Worm (Caenorhabditis elegans) whole organism, L4 larva: ENCODE data around the gene C13F10.1.

Experiments used
- F26F4.8 ChIP-seq: fragments of 200-800 bp; sonication (Bioruptor generic); conservative IDR thresholded peaks from 2 replicates; pipeline ENCODE4 v1.3.6; 2022; ENCODE audit warnings: missing genetic modification characterization, missing compliant biosample characterization
- F37D6.2 ChIP-seq: sonication (generic microtip); optimal IDR thresholded peaks from 2 replicates; lab custom pipeline; 2016; ENCODE audit warnings: mild to moderate bottlenecking, missing genetic modification characterization, missing compliant biosample characterization
- F44E2.7 ChIP-seq: fragments of 200-800 bp; sonication (Bioruptor generic); IDR thresholded peaks from 2 replicates; pipeline ENCODE4 v2.1.2; 2022; ENCODE audit warnings: missing genetic modification characterization, missing compliant biosample characterization
- F49E8.2 ChIP-seq: sonication (generic microtip); optimal IDR thresholded peaks from 2 replicates; lab custom pipeline; 2016; ENCODE audit warnings: missing compliant biosample characterization, mild to moderate bottlenecking, missing genetic modification characterization, borderline replicate concordance
- T26A8.4 ChIP-seq: fragments of 200-800 bp; sonication (Bioruptor generic); IDR thresholded peaks from 2 replicates; pipeline ENCODE4 v1.3.6; 2022; ENCODE audit warnings: missing genetic modification characterization, missing compliant biosample characterization
- Y105C5A.15 ChIP-seq: fragments of 200-800 bp; sonication (Bioruptor generic); IDR thresholded peaks from 2 replicates; pipeline ENCODE4 v1.3.6; 2022; ENCODE audit warnings: missing genetic modification characterization, missing compliant biosample characterization
- aly-2 ChIP-seq: sonication (generic microtip); optimal IDR thresholded peaks from 2 replicates; lab custom pipeline; 2018; ENCODE audit warnings: missing biosample characterization, missing genetic modification characterization
- arid-1 ChIP-seq: fragments of 200-800 bp; sonication (Bioruptor generic); conservative IDR thresholded peaks from 2 replicates; pipeline ENCODE4 v1.3.6; 2022; ENCODE audit warnings: missing genetic modification reagents, missing genetic modification characterization, missing compliant biosample characterization
- attf-4 ChIP-seq: sonication (generic microtip); optimal IDR thresholded peaks from 3 replicates; lab custom pipeline; 2017; ENCODE audit warnings: missing biosample characterization, missing genetic modification characterization
- ceh-28 ChIP-seq: fragments of 150-350 bp; optimal IDR thresholded peaks from 2 replicates; lab custom pipeline; 2014; ENCODE audit warnings: missing biosample characterization, missing genetic modification reagents, missing genetic modification characterization
- ctbp-1 ChIP-seq: fragments of 200-800 bp; sonication (Bioruptor generic); IDR thresholded peaks from 2 replicates; pipeline ENCODE4 v1.3.6; 2022; ENCODE audit warnings: missing genetic modification reagents, missing genetic modification characterization, missing compliant biosample characterization
- daf-16 ChIP-seq, 3 experiments: sonication (generic microtip); optimal IDR thresholded peaks; 2 replicates each; lab custom pipeline; 2016 to 2017; ENCODE audit warnings: missing genetic modification characterization in 3 of 3, missing genetic modification reagents in 3 of 3, mild to moderate bottlenecking in 2 of 3, missing compliant biosample characterization in 2 of 3, missing biosample characterization in 1 of 3, moderate library complexity in 1 of 3
- dve-1 ChIP-seq: sonication (generic microtip); optimal IDR thresholded peaks from 2 replicates; lab custom pipeline; 2017; ENCODE audit warnings: antibody characterized with exemption, mild to moderate bottlenecking, missing genetic modification characterization, missing compliant biosample characterization; ENCODE audit not compliant: insufficient read depth
- fos-1 ChIP-seq: fragments of 150-350 bp; optimal IDR thresholded peaks from 2 replicates; lab custom pipeline; 2014; ENCODE audit warnings: missing biosample characterization, missing genetic modification characterization
- gei-8 ChIP-seq: fragments of 200-800 bp; sonication (Bioruptor generic); optimal IDR thresholded peaks from 2 replicates; lab custom pipeline; 2018; ENCODE audit warnings: mild to moderate bottlenecking, missing genetic modification characterization, missing compliant biosample characterization
- hif-1 ChIP-seq, 2 experiments: sonication (generic microtip); optimal IDR thresholded peaks; 2 replicates each; lab custom pipeline; 2016 to 2017; ENCODE audit warnings: missing compliant biosample characterization in 2 of 2, missing genetic modification characterization in 2 of 2, missing genetic modification reagents in 2 of 2, missing genotype in 2 of 2, mild to moderate bottlenecking in 1 of 2
- hlh-30 ChIP-seq: sonication (generic microtip); optimal IDR thresholded peaks from 2 replicates; lab custom pipeline; 2017; ENCODE audit warnings: antibody characterized with exemption, mild to moderate bottlenecking, missing genetic modification characterization, missing compliant biosample characterization; ENCODE audit not compliant: insufficient read depth
- hmg-1.1 ChIP-seq: fragments of 200-800 bp; sonication (Bioruptor generic); IDR thresholded peaks from 2 replicates; pipeline ENCODE4 v1.3.6; 2022; ENCODE audit warnings: missing genetic modification reagents, missing genetic modification characterization, missing compliant biosample characterization
- madf-5 ChIP-seq, 2 experiments: fragments of 200-800 bp; sonication (Bioruptor generic); IDR thresholded peaks; 2 replicates each; pipeline ENCODE4 v1.3.6; 2022; ENCODE audit warnings: missing compliant biosample characterization in 2 of 2, missing genetic modification characterization in 2 of 2
- madf-9 ChIP-seq: fragments of 200-800 bp; sonication (Bioruptor generic); conservative IDR thresholded peaks from 2 replicates; pipeline ENCODE4 v1.3.6; 2022; ENCODE audit warnings: missing genetic modification reagents, missing genetic modification characterization, missing compliant biosample characterization
- nhr-111 ChIP-seq: fragments of 200-800 bp; sonication (Bioruptor generic); optimal IDR thresholded peaks from 2 replicates; lab custom pipeline; 2018; ENCODE audit warnings: mild to moderate bottlenecking, missing genetic modification characterization, missing compliant biosample characterization
- nhr-41 ChIP-seq: fragments of 200-800 bp; sonication (Bioruptor generic); IDR thresholded peaks from 2 replicates; pipeline ENCODE4 v1.3.6; 2022; ENCODE audit warnings: missing genetic modification reagents, missing genetic modification characterization, missing compliant biosample characterization
- nhr-76 ChIP-seq: fragments of 150-350 bp; optimal IDR thresholded peaks from 2 replicates; lab custom pipeline; 2014; ENCODE audit warnings: missing biosample characterization, missing genetic modification characterization
- nhr-77 ChIP-seq: fragments of 150-350 bp; optimal IDR thresholded peaks from 2 replicates; lab custom pipeline; 2014; ENCODE audit warnings: missing biosample characterization, missing genetic modification characterization
- snpc-1.2 ChIP-seq: fragments of 200-800 bp; sonication (Bioruptor generic); IDR thresholded peaks from 2 replicates; pipeline ENCODE4 v1.3.6; 2022; ENCODE audit warnings: missing genetic modification reagents, missing genetic modification characterization, missing compliant biosample characterization
- snpc-4 ChIP-seq: fragments of 150-350 bp; optimal IDR thresholded peaks from 2 replicates; lab custom pipeline; 2014; ENCODE audit warnings: missing biosample characterization, missing genetic modification characterization
- tra-1 ChIP-seq: fragments of 200-800 bp; sonication (Bioruptor generic); IDR thresholded peaks from 2 replicates; pipeline ENCODE4 v1.3.6; 2022; ENCODE audit warnings: missing genetic modification reagents, missing genetic modification characterization, missing compliant biosample characterization
- unc-62 ChIP-seq, 3 experiments: fragments of 150-350 bp in 1 of 3; sonication (generic microtip); optimal IDR thresholded peaks in 2 of 3; peaks in 1 of 3; 1 replicate in 1 of 3; 2 replicates in 2 of 3; lab custom pipeline; 2014 to 2017; ENCODE audit warnings: missing biosample characterization in 3 of 3, missing genetic modification characterization in 3 of 3, missing genetic modification reagents in 3 of 3, missing genotype in 1 of 3
- zip-2 ChIP-seq: fragments of 150-350 bp; optimal IDR thresholded peaks from 2 replicates; lab custom pipeline; 2014; ENCODE audit warnings: missing biosample characterization, missing genetic modification characterization

Gene C13F10.1

ce11 chrV:7198403-7198802, 25.5 kb upstream of the C13F10.1 start (continued):
- TF ChIP-seq ctbp-1 (GFP tag; lab: Robert Waterston, UW) (no peak), snpc-4 (tag; lab: Kevin White, UChicago) (no peak), madf-9 (no peak), nhr-77 (tag; lab: Kevin White, UChicago) (peak; percentile 39), F26F4.8 (GFP tag; lab: Robert Waterston, UW) (no peak), aly-2 (tag; lab: Kevin White, UChicago) (no peak), zip-2 (tag; lab: Kevin White, UChicago) (no peak), hmg-1.1 (GFP tag; lab: Robert Waterston, UW) (0 out of 2 replicates have a peak, but pooled peaks have one; percentile 15), hif-1 (tag; optimal IDR thresholded peaks at IDR 0.05; lab: Kevin White, UChicago) (no peak), gei-8 (peak; percentile 23), tra-1 (GFP tag; lab: Robert Waterston, UW) (no peak), F37D6.2 (tag; lab: Kevin White, UChicago) (no peak), F44E2.7 (GFP tag; lab: Robert Waterston, UW) (no peak), nhr-76 (tag; lab: Kevin White, UChicago) (no peak), madf-5 (GFP tag; IDR thresholded peaks at IDR 0.05; lab: Robert Waterston, UW) (no peak), nhr-41 (GFP tag; lab: Robert Waterston, UW) (0 out of 2 replicates have a peak, but pooled peaks have one; percentile 45), arid-1 (GFP tag; lab: Robert Waterston, UW) (peak; percentile 59; the same call in 1 of the 2 replicates), hlh-30 (tag; lab: Kevin White, UChicago) (peak; percentile 27), T26A8.4 (GFP tag; lab: Robert Waterston, UW) (0 out of 2 replicates have a peak, but pooled peaks have one; percentile 37), dve-1 (peak; percentile 84), attf-4 (tag; lab: Kevin White, UChicago) (no peak), daf-16 (GFP tag; optimal IDR thresholded peaks at IDR 0.05; lab: Kevin White, UChicago) (peak in 1 of 2 experiments; percentile 38), daf-16 (tag; optimal IDR thresholded peaks at IDR 0.05; lab: Kevin White, UChicago) (peak; percentile 46)
- TF ChIP-seq, all 104 proteins: peak for 33

ce11 chrV:7199077-7199476, 24.8 kb upstream of the C13F10.1 start:
- peak; percentile 36 for TF ChIP-seq F49E8.2 (tag; lab: Kevin White, UChicago)
- no peak for TF ChIP-seq fos-1 (tag; lab: Kevin White, UChicago)
- TF ChIP-seq snpc-1.2 (GFP tag; lab: Robert Waterston, UW): peak; percentile 53; the same call in 1 of the 2 replicates
- TF ChIP-seq, all 104 proteins: peak for 2

- TF ChIP-seq Y105C5A.15 (GFP tag; lab: Robert Waterston, UW) (no peak), daf-16 (GFP tag; optimal IDR thresholded peaks at IDR 0.05; lab: Kevin White, UChicago) (no peak), daf-16 (tag; optimal IDR thresholded peaks at IDR 0.05; lab: Kevin White, UChicago) (peak; percentile 9)
Measured at ce11 chrV:7199932-7200331, 23.9 kb upstream of the C13F10.1 start, which contains the start of gene F09G2.1. TSS of gene F09G2.1 (plus strand) at chrV:7200232.

ce11 chrV:7201353-7201752, 22.5 kb upstream of the C13F10.1 start:
- TF ChIP-seq unc-62 (GFP tag; optimal IDR thresholded peaks at IDR 0.05 in 1 of 2; lab: Kevin White, UChicago) (peak in 1 of 2 experiments; percentile 94), unc-62 (tag; optimal IDR thresholded peaks at IDR 0.05; lab: Kevin White, UChicago) (no peak), ceh-28 (tag; lab: Kevin White, UChicago) (no peak), nhr-111 (GFP tag; lab: Kevin White, UChicago) (no peak)
- TF ChIP-seq, all 104 proteins: peak for 1

- peak in 1 of 2 experiments; percentile 63 for TF ChIP-seq unc-62 (GFP tag; optimal IDR thresholded peaks at IDR 0.05 in 1 of 2; lab: Kevin White, UChicago)
- no peak for TF ChIP-seq unc-62 (tag; optimal IDR thresholded peaks at IDR 0.05; lab: Kevin White, UChicago)
- no peak for TF ChIP-seq Y105C5A.15 (GFP tag; lab: Robert Waterston, UW)
Measured at ce11 chrV:7209001-7209400, 14.9 kb upstream of the C13F10.1 start.
